Fruit fly (Drosophila melanogaster): Measurements from ENCODE around the gene CycT.
A peak's percentile ranks its signal among the peaks of the same experiment; 100 is the strongest.

The CycT gene

dm6 chr3L:17549049-17549876, 8.3 kb downstream of the CycT start, which contains the start of the genes Jon74E and CG7542:
Jon74E (minus strand) TSS chr3L:17549127.
CG7542 (plus strand) TSS chr3L:17549826.
- peak; percentile 34 for TF ChIP-seq CG34376 (GFP tag; optimal IDR thresholded peaks at IDR 0.05)
- TF ChIP-seq CG2199 (GFP tag; IDR thresholded peaks at IDR 0.05), result peak; percentile 44; the same call in 1 of the 3 replicates
- peak; percentile 93 for TF ChIP-seq mirr (GFP tag; optimal IDR thresholded peaks at IDR 0.05)
- TF ChIP-seq chinmo (GFP tag; IDR thresholded peaks at IDR 0.05; ENCODE audit: partially characterized antibody), result 0 out of 4 replicates have a peak, but pooled peaks have one; percentile 21
- peak; percentile 96 for TF ChIP-seq exex (tag; optimal IDR thresholded peaks at IDR 0.05)
- no peak for TF ChIP-seq crol (GFP tag; IDR thresholded peaks at IDR 0.05)
- TF ChIP-seq cwo (GFP tag; optimal IDR thresholded peaks at IDR 0.05), result peak; percentile 38
- peak; percentile 93 for TF ChIP-seq CG15601 (tag; optimal IDR thresholded peaks at IDR 0.05)
- TF ChIP-seq grn (GFP tag; optimal IDR thresholded peaks at IDR 0.05), result peak; percentile 14
- TF ChIP-seq HmgZ (tag; optimal IDR thresholded peaks at IDR 0.05), result peak; percentile 2
- TF ChIP-seq CTCF (GFP tag; optimal IDR thresholded peaks at IDR 0.05), result peak; percentile 1
- peak in 1 of 2 experiments; percentile 1 for TF ChIP-seq Trl (optimal IDR thresholded peaks at IDR 0.05)
- no peak for TF ChIP-seq Trl (GFP tag; optimal IDR thresholded peaks at IDR 0.05)
- TF ChIP-seq CG16813 (GFP tag; IDR thresholded peaks at IDR 0.05; ENCODE audit: partially characterized antibody), result no peak
- TF ChIP-seq Bdp1 (GFP tag; optimal IDR thresholded peaks at IDR 0.05), result no peak
- no peak for TF ChIP-seq CG2116 (GFP tag; optimal IDR thresholded peaks at IDR 0.05)
- TF ChIP-seq CG3163 (GFP tag; optimal IDR thresholded peaks at IDR 0.05), result peak; percentile 86
- TF ChIP-seq sug (tag; optimal IDR thresholded peaks at IDR 0.05), result peak; percentile 50
- TF ChIP-seq sens (GFP tag), result peak; percentile 20

dm6 chr3L:17540004-17540403, 17.6 kb downstream of the CycT start:
- TF ChIP-seq ac (GFP tag; optimal IDR thresholded peaks at IDR 0.05) (no peak), slou (GFP tag; optimal IDR thresholded peaks at IDR 0.05) (no peak), Optix (GFP tag; IDR thresholded peaks at IDR 0.05) (no peak), HLH54F (GFP tag; optimal IDR thresholded peaks at IDR 0.05) (no peak), pho (GFP tag; optimal IDR thresholded peaks at IDR 0.05) (no peak), Oaz (GFP tag; IDR thresholded peaks at IDR 0.05) (no peak), Drgx (GFP tag; IDR thresholded peaks at IDR 0.05) (no peak), Side (GFP tag; optimal IDR thresholded peaks at IDR 0.05) (no peak), ci (GFP tag; IDR thresholded peaks at IDR 0.05) (no peak), gro (GFP tag; optimal IDR thresholded peaks at IDR 0.05) (no peak), Hr39 (optimal IDR thresholded peaks at IDR 0.05) (no peak), Usf (GFP tag; optimal IDR thresholded peaks at IDR 0.05) (no peak)

dm6 chr3L:17538907-17539306, 18.7 kb downstream of the CycT start:
- TF ChIP-seq trh (GFP tag; optimal IDR thresholded peaks at IDR 0.05) (no peak), Dip2 (GFP tag; IDR thresholded peaks at IDR 0.05) (no peak), inv (GFP tag; IDR thresholded peaks at IDR 0.05; ENCODE audit: partially characterized antibody) (no peak), CG2199 (GFP tag; IDR thresholded peaks at IDR 0.05) (no peak), CG6813 (GFP tag; optimal IDR thresholded peaks at IDR 0.05) (peak; percentile 43), Ptx1 (GFP tag; IDR thresholded peaks at IDR 0.05) (no peak), sens (GFP tag) (peak; percentile 50), CG6689 (GFP tag; IDR thresholded peaks at IDR 0.05) (no peak), Xrp1 (GFP tag; IDR thresholded peaks at IDR 0.05) (no peak), caup (GFP tag; optimal IDR thresholded peaks at IDR 0.05; ENCODE audit: severe bottlenecking) (peak; percentile 50), CG4730 (GFP tag; IDR thresholded peaks at IDR 0.05) (no peak), CG17385 (GFP tag; optimal IDR thresholded peaks at IDR 0.05) (no peak), gt (GFP tag; IDR thresholded peaks at IDR 0.05) (no peak), CG6654 (GFP tag; optimal IDR thresholded peaks at IDR 0.05) (no peak), mirr (GFP tag; optimal IDR thresholded peaks at IDR 0.05) (peak; percentile 66), h (optimal IDR thresholded peaks at IDR 0.05) (no peak), HLH3B (GFP tag; IDR thresholded peaks at IDR 0.05) (no peak), CG18619 (GFP tag; optimal IDR thresholded peaks at IDR 0.05) (no peak), CG10959 (GFP tag; IDR thresholded peaks at IDR 0.05) (no peak), fd96Cb (tag; optimal IDR thresholded peaks at IDR 0.05) (no peak), CG8089 (GFP tag; optimal IDR thresholded peaks at IDR 0.05) (no peak), BtbVII (GFP tag; optimal IDR thresholded peaks at IDR 0.05) (peak; percentile 65), CG16863 (GFP tag; optimal IDR thresholded peaks at IDR 0.05) (no peak)
